Worm (Caenorhabditis elegans): ENCODE results near the gene C34E10.9.

ce11 chrIII:5241854-5242253, 21.3 kb downstream of the C34E10.9 start:
- TF ChIP-seq ztf-11 (tag; optimal IDR thresholded peaks at IDR 0.05) (no peak), egl-27 (tag; optimal IDR thresholded peaks at IDR 0.05) (no peak), fkh-10 (GFP tag; optimal IDR thresholded peaks at IDR 0.05) (no peak), tra-1 (GFP tag; IDR thresholded peaks at IDR 0.05) (no peak), aha-1 (tag) (no peak), pha-4 (GFP tag; IDR thresholded peaks at IDR 0.05) (no peak), pha-4 (tag; optimal IDR thresholded peaks at IDR 0.05) (no peak)

Data from whole organism, L4 larva.